Fruit fly (Drosophila melanogaster) whole organism: ENCODE measurements around the gene Cyp313a4.

Experiments used
- CG8478 ChIP-seq: fragments of >200 bp; optimal IDR thresholded peaks from 2 replicates; lab custom pipeline; 2018; ENCODE audit warnings: inconsistent platforms
- usp ChIP-seq: fragments of >200 bp; optimal IDR thresholded peaks from 2 replicates; lab custom pipeline; 2017; ENCODE audit warnings: missing biosample characterization, missing genetic modification characterization, mixed read lengths

dm6 chr3R:12700454-12700853 is 19.3 kb upstream of the Cyp313a4 start:
- TF ChIP-seq CG8478 (lab: Kevin White, UChicago) (no peak), usp (GFP tag; lab: Kevin White, UChicago) (no peak)
